Fruit fly (Drosophila melanogaster): ENCODE data around the gene Dok.
A peak's percentile ranks its signal among the peaks of the same experiment; 100 is the strongest.

Dok gene

DNA sequence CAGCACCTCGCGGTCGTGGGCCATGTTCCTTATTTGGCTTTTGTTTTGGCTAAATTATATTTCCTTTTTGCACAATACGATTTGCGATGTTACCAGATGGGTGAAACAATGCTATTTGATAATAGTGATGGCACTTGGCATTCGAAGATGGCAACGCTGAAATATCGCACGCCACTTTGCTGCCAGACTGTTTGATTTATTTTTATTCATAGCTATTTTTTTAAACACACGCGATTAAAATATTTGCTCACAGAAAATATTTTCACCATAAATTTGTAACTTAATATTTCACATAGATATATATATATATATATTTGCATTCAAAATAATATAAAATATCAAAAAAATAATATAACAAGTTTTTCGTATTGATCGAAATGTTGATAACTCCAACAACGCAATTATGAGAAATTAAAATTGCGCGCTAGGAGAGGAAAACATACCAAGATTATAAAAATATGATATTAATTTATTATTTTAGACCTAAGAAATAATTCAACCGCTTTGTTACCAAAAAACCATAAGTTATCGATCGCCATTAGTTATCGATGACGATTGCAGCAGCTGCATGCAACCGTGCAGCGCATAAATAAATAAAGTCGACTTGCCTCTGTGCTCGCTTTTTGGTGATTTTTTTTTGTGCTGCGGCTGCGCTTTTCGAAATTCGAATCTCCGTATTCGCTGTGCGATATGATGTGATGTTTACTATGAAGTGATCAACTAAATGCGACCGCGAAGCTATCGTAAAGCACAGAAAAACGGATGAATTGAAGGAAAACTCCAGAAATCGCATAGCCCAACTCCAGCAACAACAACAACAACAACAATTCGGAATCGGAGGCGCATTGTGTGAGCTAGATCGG, at the start of gene Dok, which contains the start of gene Atg5:
Dok (plus strand) TSS at position 566 of the 863 bp plus-strand sequence.
Atg5 (minus strand) TSS at position 122 of the 863 bp plus-strand sequence.
- TF ChIP-seq Pif1B (GFP tag; optimal IDR thresholded peaks at IDR 0.05) = peak; percentile 10
- TF ChIP-seq CG10348 (GFP tag; IDR thresholded peaks at IDR 0.05) = no peak

DNA sequence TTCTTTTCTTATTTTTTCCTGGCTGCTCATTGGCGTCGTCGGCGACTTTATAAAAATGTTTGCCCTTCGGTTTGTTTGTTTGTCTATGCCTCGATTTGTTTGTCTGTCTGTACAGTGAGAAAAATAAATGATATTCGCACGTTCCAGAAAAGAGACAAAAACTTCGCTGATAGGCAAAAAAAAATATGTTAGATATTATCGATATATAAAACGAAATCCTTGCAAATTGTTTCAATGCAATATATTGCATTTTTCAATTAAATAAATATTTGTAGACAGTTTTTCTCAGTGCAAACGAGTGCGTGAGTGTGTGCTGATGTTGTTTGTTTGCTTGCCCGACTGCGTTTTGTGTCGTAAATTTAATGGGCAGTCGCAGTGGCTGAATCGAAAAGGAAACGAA, 47.0 kb upstream of the Dok start:
- no peak for TF ChIP-seq D1 (tag; optimal IDR thresholded peaks at IDR 0.05)
- TF ChIP-seq CG9948 (tag; optimal IDR thresholded peaks at IDR 0.05) = no peak
- TF ChIP-seq Pif1B (GFP tag; optimal IDR thresholded peaks at IDR 0.05) = no peak
- peak; percentile 1 for TF ChIP-seq CG8159 (tag; optimal IDR thresholded peaks at IDR 0.05)
- TF ChIP-seq EcR (GFP tag; optimal IDR thresholded peaks at IDR 0.05) = no peak
- TF ChIP-seq CG13204 (GFP tag; optimal IDR thresholded peaks at IDR 0.05) = no peak

DNA sequence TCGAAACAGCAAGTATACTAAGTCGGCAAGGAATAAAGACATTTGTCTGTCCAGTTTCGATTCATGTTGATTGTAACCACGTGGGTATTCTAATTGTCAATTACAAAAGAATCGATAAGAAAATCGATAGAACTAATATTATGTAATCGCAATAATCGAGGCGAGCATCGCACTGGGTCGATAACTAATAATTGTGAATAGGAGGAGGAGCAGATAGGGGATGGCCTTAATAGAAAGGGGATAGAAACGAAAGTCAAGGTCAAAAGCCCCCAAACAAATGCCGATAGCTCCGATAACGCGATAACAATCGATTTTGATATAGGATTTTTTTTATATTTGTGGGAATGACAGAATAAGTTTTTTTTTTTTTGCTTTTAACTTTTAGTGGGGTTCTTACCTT, 39.0 kb upstream of the Dok start:
- TF ChIP-seq CG10348 (GFP tag; IDR thresholded peaks at IDR 0.05) (no peak), gl (tag; optimal IDR thresholded peaks at IDR 0.05) (no peak), CG4496 (GFP tag; IDR thresholded peaks at IDR 0.05) (no peak), CG32121 (GFP tag; IDR thresholded peaks at IDR 0.05) (no peak), CG13204 (GFP tag; optimal IDR thresholded peaks at IDR 0.05) (no peak), fd96Ca (GFP tag; IDR thresholded peaks at IDR 0.05) (no peak), CG17806 (tag; optimal IDR thresholded peaks at IDR 0.05) (no peak), CG9948 (tag; optimal IDR thresholded peaks at IDR 0.05) (no peak), CG34367 (tag; optimal IDR thresholded peaks at IDR 0.05) (no peak), D1 (tag; optimal IDR thresholded peaks at IDR 0.05) (no peak), Snoo (tag; optimal IDR thresholded peaks at IDR 0.05) (no peak)

dm6 chrX:7285410-7285809, 38.6 kb upstream of the Dok start:
- TF ChIP-seq CG13204 (GFP tag; optimal IDR thresholded peaks at IDR 0.05) = no peak
- no peak for TF ChIP-seq CG34367 (tag; optimal IDR thresholded peaks at IDR 0.05)
- no peak for TF ChIP-seq CG17806 (tag; optimal IDR thresholded peaks at IDR 0.05)
- no peak for TF ChIP-seq CG8301 (tag; optimal IDR thresholded peaks at IDR 0.05)
- no peak for TF ChIP-seq Snoo (tag; optimal IDR thresholded peaks at IDR 0.05)
- TF ChIP-seq gl (tag; optimal IDR thresholded peaks at IDR 0.05) = no peak
- no peak for TF ChIP-seq EcR (GFP tag; optimal IDR thresholded peaks at IDR 0.05)
- no peak for TF ChIP-seq Pif1B (GFP tag; optimal IDR thresholded peaks at IDR 0.05)
- no peak for TF ChIP-seq CG9948 (tag; optimal IDR thresholded peaks at IDR 0.05)
- no peak for TF ChIP-seq CG32121 (GFP tag; IDR thresholded peaks at IDR 0.05)
- no peak for TF ChIP-seq rn (GFP tag; IDR thresholded peaks at IDR 0.05)
- no peak for TF ChIP-seq CG15710 (tag; optimal IDR thresholded peaks at IDR 0.05)
- TF ChIP-seq fd96Ca (GFP tag; IDR thresholded peaks at IDR 0.05) = no peak
- no peak for TF ChIP-seq D1 (tag; optimal IDR thresholded peaks at IDR 0.05)
- no peak for TF ChIP-seq CG10348 (GFP tag; IDR thresholded peaks at IDR 0.05)
- no peak for TF ChIP-seq CG12605 (GFP tag; IDR thresholded peaks at IDR 0.05)
- TF ChIP-seq CG14655 (GFP tag; optimal IDR thresholded peaks at IDR 0.05) = no peak
- no peak for TF ChIP-seq CG8159 (tag; optimal IDR thresholded peaks at IDR 0.05)
- no peak for TF ChIP-seq Pif1A (GFP tag; optimal IDR thresholded peaks at IDR 0.05)
- TF ChIP-seq Ets98B (GFP tag; IDR thresholded peaks at IDR 0.05) = no peak

DNA sequence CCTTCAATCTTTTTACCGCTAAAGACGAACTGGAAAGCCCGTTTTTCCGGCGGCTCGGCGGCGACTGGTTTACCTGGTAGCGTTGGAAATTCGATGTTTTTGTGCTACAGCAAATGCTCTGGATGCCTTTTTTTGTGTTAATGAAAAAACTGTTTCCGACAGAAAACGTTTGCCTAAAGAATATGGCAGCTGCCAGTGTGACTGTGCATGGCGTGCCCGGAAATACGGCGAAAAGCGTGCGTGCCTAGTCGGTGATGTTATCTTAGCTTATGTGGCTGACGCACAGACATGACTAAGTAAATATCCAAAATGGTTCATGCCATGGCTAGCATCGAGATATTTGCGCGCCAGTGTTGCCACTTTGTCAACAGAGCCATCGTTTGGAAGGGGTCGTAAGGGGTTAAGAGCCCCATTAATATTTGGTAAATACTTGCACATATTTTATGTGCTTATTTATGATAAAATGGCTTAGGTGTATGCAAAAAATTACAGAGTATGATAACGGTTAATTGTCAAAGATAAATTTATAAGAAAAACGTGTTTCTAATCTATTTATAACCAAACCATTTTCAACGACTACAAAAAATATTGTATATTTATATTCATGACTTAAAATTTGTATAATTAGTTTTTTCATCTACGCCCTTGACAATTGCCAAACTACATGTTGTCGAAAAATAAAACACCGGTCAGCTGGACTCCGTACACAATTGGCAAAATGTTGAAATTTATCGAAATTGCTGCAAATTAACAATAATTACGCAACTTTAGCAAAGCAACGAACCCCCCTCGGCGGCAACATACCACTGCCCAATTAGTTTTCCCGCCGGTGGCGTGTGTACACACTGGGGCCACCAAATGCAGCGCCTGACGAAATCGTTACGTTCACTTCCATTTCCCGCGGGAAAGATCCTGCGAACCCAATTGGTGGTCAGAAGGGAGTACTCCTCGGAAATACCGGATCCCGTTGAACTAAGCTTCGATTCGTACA, 37.7 kb upstream of the Dok start, which contains the start of gene CG2059:
CG2059 (plus strand) TSS at position 364 of the 991 bp plus-strand sequence.
- no peak for TF ChIP-seq CG10348 (GFP tag; IDR thresholded peaks at IDR 0.05)
- peak; percentile 54; the same call in 1 of the 3 replicates for TF ChIP-seq CG4496 (GFP tag; IDR thresholded peaks at IDR 0.05)
- TF ChIP-seq CG34367 (tag; optimal IDR thresholded peaks at IDR 0.05) = no peak
- peak; percentile 24 for TF ChIP-seq CG8159 (tag; optimal IDR thresholded peaks at IDR 0.05)
- TF ChIP-seq EcR (GFP tag; optimal IDR thresholded peaks at IDR 0.05) = peak; percentile 39
- no peak for TF ChIP-seq Snoo (tag; optimal IDR thresholded peaks at IDR 0.05)
- TF ChIP-seq CG14655 (GFP tag; optimal IDR thresholded peaks at IDR 0.05) = no peak
- TF ChIP-seq CG13204 (GFP tag; optimal IDR thresholded peaks at IDR 0.05) = no peak
- no peak for TF ChIP-seq D1 (tag; optimal IDR thresholded peaks at IDR 0.05)
- peak; percentile 12 for TF ChIP-seq CG8301 (tag; optimal IDR thresholded peaks at IDR 0.05)
- TF ChIP-seq CG9948 (tag; optimal IDR thresholded peaks at IDR 0.05) = no peak
- TF ChIP-seq rn (GFP tag; IDR thresholded peaks at IDR 0.05) = no peak
- TF ChIP-seq Ets98B (GFP tag; IDR thresholded peaks at IDR 0.05) = peak; percentile 18; the same call in 1 of the 2 replicates
- peak; percentile 65; the same call in 2 of the 3 replicates for TF ChIP-seq fd96Ca (GFP tag; IDR thresholded peaks at IDR 0.05)
